Fruit fly (Drosophila melanogaster) whole organism: ENCODE data around the gene kumpel.

Source experiments
- CG8478 ChIP-seq: fragments of >200 bp; optimal IDR thresholded peaks from 2 replicates; lab custom pipeline; 2018; ENCODE audit warnings: inconsistent platforms
- Dll ChIP-seq: fragments of >200 bp; optimal IDR thresholded peaks from 2 replicates; lab custom pipeline; 2017
- EcR ChIP-seq, 2 experiments: fragments of >200 bp; optimal IDR thresholded peaks; 2 replicates each; lab custom pipeline; 2017; ENCODE audit warnings: missing biosample characterization in 2 of 2, missing genetic modification characterization in 2 of 2, missing genetic modification reagents in 2 of 2
- pan ChIP-seq: fragments of >200 bp; optimal IDR thresholded peaks from 2 replicates; lab custom pipeline; 2017
- psq ChIP-seq: fragments of >200 bp; optimal IDR thresholded peaks from 2 replicates; lab custom pipeline; 2017
- usp ChIP-seq: fragments of >200 bp; optimal IDR thresholded peaks from 2 replicates; lab custom pipeline; 2017; ENCODE audit warnings: missing biosample characterization, missing genetic modification characterization, mixed read lengths

Gene kumpel

DNA sequence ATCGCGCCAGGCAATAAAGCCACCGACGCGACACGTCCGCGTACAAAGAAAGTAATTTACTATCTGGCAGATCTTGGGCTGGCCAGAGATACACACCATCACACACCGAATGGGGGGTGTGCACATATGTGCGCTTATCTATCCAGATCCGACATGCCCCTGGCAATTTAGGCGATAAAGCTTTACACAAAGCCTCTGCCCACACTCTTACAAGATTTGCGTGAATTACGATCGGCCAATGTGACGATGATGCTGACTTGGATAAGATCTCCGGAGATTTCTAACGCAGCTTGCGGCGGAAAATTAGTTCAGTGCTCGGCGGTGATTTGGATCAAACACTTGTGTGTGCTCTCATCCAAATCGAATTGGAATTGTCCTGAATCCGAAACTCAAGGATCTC lies at the start of gene kumpel:
Gene kumpel (plus strand): TSS at position 301 of the 400 bp plus-strand sequence.
- TF ChIP-seq psq (lab: Kevin White, UChicago) (no peak), EcR (GFP tag; optimal IDR thresholded peaks at IDR 0.05; lab: Kevin White, UChicago) (no peak), CG8478 (no peak), Dll (lab: Kevin White, UChicago) (no peak), usp (no peak), pan (no peak)

DNA sequence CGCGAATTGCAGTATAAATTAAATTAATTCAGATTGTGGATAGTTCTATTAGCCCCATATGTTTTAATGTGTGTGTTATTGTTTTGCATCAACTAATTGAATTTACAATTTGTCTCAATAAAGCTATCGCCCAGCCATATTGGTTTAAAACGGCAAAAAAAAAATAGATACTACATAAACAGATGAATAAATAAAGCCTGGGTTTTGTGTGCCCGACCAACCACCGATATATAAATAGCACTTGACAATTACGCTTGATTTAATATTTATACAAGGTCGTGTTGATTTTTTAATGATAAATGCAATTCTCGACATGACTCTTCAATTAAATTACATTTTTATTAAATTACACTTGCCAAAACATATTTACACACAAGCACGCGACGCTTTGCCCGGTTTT lies 36.4 kb upstream of the kumpel start:
- TF ChIP-seq pan (no peak), EcR (GFP tag; optimal IDR thresholded peaks at IDR 0.05; lab: Kevin White, UChicago) (no peak), Dll (lab: Kevin White, UChicago) (no peak), CG8478 (no peak), usp (no peak), psq (lab: Kevin White, UChicago) (no peak)

DNA sequence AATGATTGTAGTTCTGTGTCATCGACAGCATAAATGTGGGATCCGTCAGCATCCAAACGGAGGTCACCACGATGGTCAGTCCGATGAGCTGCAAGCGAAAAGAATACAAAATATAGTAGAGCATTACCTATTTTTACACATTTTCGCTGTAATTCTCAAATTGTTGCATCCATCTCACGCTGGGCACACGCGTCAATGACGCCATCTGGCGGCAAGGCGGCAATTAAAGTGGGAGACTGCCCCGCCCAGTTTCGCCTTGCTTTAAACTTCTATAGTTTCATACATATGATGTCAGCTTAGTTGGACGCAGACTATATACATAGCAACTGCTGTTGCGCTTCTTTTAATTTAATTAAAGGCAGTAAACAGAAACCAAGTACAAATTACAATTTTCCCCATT lies 30.2 kb upstream of the kumpel start:
- no peak for TF ChIP-seq CG8478

DNA sequence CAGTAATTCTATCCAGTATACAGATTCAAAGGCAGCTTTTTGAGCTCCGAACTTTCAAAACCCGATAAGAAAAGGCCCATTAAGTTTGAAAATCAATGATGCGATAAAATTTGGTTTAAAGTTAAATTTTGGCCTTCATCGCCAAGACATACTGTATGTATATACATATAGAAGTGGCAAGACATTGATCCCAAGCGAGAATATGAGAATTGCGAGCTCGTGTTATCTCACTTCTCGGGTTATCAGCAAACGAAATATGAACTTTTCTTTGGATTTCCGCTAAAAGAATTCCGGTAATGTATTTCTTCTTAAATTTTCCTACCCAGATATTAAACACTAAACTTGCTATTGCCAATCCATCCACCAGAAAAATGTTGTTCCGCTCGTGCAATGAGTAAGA lies 29.8 kb upstream of the kumpel start:
- TF ChIP-seq usp (no peak), EcR (GFP tag; optimal IDR thresholded peaks at IDR 0.05; lab: Kevin White, UChicago) (peak in 1 of 2 experiments; percentile 2)

DNA sequence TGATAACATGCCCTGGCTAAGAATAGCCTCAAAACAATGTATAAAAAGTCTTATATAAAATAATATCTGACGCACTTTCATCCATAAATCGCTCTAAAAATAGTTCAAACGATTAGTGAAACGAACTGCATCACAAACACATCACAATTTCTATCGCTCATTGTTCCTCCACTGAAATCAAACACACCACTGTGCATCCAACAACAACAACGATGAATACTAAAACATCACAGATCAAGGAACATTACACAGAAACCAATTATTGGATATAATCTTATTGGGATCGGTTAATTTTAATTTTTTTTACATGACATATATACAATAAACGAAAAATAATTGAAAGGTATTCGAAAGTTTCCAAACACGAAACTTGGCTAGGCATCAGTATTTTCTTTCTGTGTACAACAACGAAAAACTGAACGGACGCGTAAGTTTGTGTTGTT lies 27.5 kb upstream of the kumpel start:
- TF ChIP-seq pan (no peak), CG8478 (no peak), psq (lab: Kevin White, UChicago) (no peak), usp (no peak), Dll (lab: Kevin White, UChicago) (no peak), EcR (GFP tag; optimal IDR thresholded peaks at IDR 0.05; lab: Kevin White, UChicago) (no peak)

DNA sequence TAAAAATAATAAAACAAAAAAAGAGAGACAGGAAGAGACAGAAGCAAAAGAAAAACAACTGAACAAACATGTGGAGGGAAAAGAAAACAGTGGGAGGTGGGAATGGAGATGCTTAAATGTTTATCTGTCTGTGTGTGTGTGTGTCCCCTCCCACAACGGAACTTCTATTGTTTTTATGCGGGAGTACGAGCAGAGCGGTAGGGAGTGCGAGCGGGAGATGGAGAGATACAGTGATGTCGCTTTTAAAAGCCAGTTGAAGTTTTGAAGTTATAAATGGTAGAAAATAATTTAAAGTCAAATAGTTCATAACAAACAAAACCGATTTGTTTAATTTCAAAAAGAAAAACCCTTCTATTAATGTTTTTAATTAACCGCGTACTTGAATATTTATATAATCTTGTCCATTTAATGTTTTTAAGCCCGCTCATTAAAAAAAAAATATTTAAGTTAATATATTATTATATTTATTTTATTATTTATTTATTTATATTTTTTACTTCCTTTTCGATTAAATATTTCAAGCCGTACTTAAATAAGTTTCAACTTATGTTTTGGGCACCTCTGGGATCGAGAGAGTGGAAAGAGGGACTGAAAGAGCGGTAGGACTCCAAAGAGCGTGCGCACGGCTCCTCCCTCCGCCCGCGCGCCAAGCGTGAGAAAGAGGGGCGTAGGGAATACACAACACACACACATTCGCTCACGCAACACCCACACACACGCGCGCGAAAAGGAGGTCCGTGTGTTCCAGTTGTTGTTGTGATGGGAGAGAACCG lies 26.4 kb upstream of the kumpel start:
- TF ChIP-seq psq (lab: Kevin White, UChicago): no peak
- TF ChIP-seq pan: no peak
- no peak for TF ChIP-seq CG8478
- TF ChIP-seq Dll (lab: Kevin White, UChicago): no peak

DNA sequence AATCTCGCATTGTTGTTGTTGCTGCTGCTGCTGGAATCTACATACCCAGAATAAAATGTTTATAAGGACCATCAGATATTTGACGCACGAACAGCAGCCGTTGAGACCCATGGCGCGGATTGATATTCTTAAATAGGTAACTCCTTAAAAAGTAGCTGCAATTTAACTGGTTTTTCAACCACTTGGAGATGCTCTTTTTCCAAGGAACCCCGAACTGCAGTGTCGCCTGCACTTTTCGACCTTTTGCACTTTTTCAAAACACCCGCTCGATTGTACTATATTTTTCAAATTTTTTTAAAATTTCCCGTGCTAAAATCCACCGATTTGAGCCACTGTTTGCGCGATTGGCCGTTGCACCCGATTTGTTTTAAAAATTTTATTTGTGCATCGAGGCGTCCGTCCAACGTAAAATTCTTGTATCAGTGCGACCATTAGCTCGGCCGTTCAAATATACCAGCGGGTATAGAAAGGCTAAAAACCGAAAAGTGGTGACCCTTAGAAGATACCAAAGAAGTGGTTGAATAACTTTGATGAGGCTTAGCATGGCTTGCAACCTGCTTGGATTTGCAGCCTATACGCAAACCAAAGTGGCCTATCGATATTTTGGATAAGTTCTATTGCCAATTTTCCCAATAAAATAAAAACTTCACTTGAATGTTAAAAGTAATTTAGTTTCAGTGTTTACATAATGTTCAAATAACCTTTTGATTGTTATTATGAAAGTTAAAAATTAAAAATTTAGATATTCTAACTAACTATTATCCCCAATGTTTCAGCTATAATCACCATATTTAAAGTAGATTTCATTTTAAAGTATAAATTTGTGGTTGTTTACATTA lies 25.6 kb upstream of the kumpel start, which contains the start of gene Tsp96F:
Gene Tsp96F (minus strand): TSS at position 457 of the 839 bp plus-strand sequence.
- no peak for TF ChIP-seq pan
- no peak for TF ChIP-seq CG8478
- TF ChIP-seq usp: no peak
- TF ChIP-seq psq (lab: Kevin White, UChicago): no peak
- no peak for TF ChIP-seq EcR (GFP tag; optimal IDR thresholded peaks at IDR 0.05; lab: Kevin White, UChicago)

DNA sequence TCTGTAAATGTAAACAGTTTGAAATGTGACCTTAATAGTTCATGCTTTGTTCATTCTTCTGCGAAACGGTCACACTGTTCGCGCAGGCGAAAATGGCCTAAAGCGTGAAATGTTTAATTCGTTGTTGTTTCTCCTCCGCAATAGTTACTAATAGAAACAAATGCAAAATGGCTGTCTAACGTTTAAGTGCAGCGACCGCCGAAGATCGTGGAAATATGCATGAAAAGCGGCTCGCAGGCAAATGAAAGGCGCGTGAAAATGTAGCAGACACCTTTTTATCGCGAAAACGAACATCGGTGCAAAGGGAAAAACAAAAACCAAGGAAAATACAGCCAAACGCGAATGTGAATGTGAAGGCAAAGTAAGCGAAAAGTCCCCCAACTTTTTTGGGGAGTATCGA lies 24.9 kb upstream of the kumpel start, which contains the start of gene SppL:
Gene SppL (plus strand): TSS at position 70 of the 400 bp plus-strand sequence.
- TF ChIP-seq psq (lab: Kevin White, UChicago): no peak
- TF ChIP-seq EcR (GFP tag; optimal IDR thresholded peaks at IDR 0.05; lab: Kevin White, UChicago): no peak
- no peak for TF ChIP-seq Dll (lab: Kevin White, UChicago)
- TF ChIP-seq pan: no peak
- no peak for TF ChIP-seq usp
- no peak for TF ChIP-seq CG8478

DNA sequence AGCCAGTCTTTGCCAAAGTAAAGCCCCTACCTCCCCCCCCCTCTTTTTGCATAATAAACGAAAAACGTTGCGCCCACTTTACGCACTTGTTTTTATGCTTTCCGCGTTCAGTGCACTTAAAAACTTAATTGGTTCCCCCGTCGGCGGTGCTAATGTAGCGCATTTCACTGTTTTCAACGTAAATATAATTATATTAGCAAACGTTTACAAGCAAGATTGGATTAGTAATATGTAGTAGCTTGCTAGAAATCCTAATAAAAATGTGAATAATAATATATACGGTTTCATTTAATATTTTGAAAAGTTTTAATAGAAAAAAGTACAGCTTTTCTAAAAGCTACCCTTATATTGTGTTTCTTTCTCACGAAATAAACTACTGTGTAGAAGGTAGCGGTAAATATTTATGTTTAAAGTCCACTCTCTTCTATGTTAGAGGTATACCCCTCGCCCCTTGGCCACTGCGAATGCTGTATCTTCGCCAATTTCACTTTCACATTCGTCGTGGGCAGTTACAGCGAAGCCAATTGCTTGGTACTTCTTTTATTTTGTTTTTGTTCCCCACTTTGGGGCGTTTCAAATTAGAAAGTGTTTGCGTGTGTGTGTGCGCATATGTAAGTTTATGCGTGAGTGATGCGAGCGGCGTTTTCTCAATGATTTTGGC lies 24.1 kb upstream of the kumpel start:
- no peak for TF ChIP-seq psq (lab: Kevin White, UChicago)
- no peak for TF ChIP-seq usp
- TF ChIP-seq Dll (lab: Kevin White, UChicago): no peak
- no peak for TF ChIP-seq CG8478

DNA sequence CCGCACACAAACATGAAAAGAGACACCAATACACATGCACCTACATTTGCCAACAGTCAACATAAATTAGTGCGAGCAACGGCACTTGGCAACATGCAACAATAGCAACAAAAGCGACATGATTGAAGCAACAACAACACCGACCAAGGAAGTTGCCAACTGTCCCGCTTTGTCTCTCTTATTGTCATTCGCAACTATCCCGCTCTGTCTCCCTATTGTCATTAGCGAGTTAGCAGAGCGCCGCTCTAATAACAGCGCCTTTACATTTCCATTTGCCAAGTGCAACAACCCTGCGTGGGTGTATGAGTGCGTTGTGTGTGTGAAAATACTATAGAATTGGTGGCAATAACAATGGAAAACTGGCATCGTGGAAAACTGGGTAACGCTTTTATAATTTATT lies 22.9 kb upstream of the kumpel start:
- TF ChIP-seq EcR (GFP tag; optimal IDR thresholded peaks at IDR 0.05; lab: Kevin White, UChicago): peak in 1 of 2 experiments; percentile 90
- no peak for TF ChIP-seq CG8478

DNA sequence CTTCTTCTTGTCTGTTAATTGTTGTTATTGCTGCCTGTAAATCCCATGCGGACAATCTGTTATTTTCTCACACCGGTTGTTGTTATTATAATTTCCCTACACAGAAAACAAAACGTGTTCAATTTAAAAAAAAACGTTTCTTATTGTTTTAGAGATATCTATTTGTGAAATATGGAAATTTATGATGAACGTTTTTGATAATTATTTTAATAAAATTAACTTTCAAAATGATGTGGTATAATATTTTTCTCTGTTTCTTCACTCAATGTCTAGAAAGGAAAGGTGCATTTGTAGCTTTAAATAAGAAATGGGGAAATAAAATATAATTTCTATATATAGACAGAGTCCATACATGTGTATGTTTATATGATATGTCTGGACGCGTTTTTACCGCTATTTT lies 22.5 kb upstream of the kumpel start:
- TF ChIP-seq psq (lab: Kevin White, UChicago) (no peak), Dll (lab: Kevin White, UChicago) (no peak)

DNA sequence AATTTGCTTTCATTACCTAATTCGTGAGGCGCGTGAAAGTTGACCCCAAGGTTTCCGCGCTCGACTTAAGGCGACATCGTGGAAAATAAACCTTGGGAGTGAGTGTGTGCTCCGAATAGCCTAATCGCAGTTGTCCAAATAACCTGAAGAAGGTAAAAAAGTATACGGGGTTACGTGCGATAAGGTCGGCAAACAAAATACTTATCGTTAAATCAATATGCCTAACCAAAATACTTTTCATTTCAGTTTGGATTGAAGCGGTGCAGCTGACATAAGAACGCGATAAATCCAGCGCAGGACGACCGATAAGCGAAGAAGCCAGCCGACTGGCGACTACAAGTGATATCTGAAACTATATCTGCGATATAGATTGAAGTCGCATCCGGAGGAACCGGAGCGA lies 21.7 kb upstream of the kumpel start:
- no peak for TF ChIP-seq psq (lab: Kevin White, UChicago)
- TF ChIP-seq CG8478: no peak
- TF ChIP-seq EcR (GFP tag; optimal IDR thresholded peaks at IDR 0.05; lab: Kevin White, UChicago): no peak
